Worm (Caenorhabditis elegans) whole organism, L1 larva: ENCODE results near the gene R02F11.2.

Source experiments
- fkh-10 ChIP-seq: sonication (generic microtip); optimal IDR thresholded peaks from 2 replicates; lab custom pipeline; 2017; ENCODE audit warnings: missing biosample characterization, missing genetic modification reagents, missing genetic modification characterization
- lsy-2 ChIP-seq, 2 experiments: fragments of 150-350 bp; optimal IDR thresholded peaks; 2 replicates each; lab custom pipeline; 2014; ENCODE audit warnings: missing biosample characterization in 2 of 2, missing genetic modification characterization in 2 of 2
- unc-62 ChIP-seq: fragments of 150-350 bp; optimal IDR thresholded peaks from 2 replicates; lab custom pipeline; 2014; ENCODE audit warnings: missing biosample characterization, missing genetic modification reagents, missing genetic modification characterization

DNA sequence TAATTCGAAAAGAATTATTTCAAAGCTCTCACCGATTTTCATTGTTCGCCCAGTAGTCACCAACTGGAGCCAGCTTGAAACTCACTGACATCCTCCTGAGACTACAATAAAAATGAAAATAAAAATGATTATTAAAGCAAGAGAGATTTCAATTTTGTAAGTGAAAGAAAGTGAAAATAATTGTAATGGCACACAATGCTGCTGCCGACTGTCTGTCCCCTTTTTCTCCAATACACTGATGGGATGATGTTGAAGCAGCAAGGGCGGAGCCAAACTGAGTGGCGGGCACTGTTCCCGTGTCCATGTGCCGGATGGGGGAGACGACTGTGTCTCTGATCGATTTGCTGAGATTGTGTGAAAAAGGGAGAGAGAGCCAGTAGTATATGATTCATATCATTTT lies 39.9 kb downstream of the R02F11.2 start, which contains the start of gene C37H5.14:
- TF ChIP-seq lsy-2 (tag; optimal IDR thresholded peaks at IDR 0.05; lab: Kevin White, UChicago): no peak
- no peak for TF ChIP-seq fkh-10 (GFP tag; lab: Kevin White, UChicago)
- no peak for TF ChIP-seq unc-62 (GFP tag; lab: Kevin White, UChicago)
